Worm (Caenorhabditis elegans) whole organism, late embryonic: ENCODE measurements around the gene T01H3.2.

ENCODE experiments used
- C38D4.7 ChIP-seq: fragments of 200-800 bp; sonication (Bioruptor generic); optimal IDR thresholded peaks from 2 replicates; lab custom pipeline; 2018; ENCODE audit warnings: mild to moderate bottlenecking, missing genetic modification characterization, moderate library complexity, missing compliant biosample characterization
- K02D7.2 ChIP-seq: sonication (generic microtip); optimal IDR thresholded peaks from 2 replicates; lab custom pipeline; 2017; ENCODE audit warnings: mild to moderate bottlenecking, missing genetic modification characterization, missing compliant biosample characterization
- Y22D7AL.16 ChIP-seq: sonication (generic microtip); optimal IDR thresholded peaks from 2 replicates; lab custom pipeline; 2016; ENCODE audit warnings: missing genetic modification characterization, missing compliant biosample characterization
- ahr-1 ChIP-seq: sonication (generic microtip); optimal IDR thresholded peaks from 2 replicates; lab custom pipeline; 2016; ENCODE audit warnings: missing genetic modification characterization, missing compliant biosample characterization
- ama-1 ChIP-seq: fragments of 150-350 bp; optimal IDR thresholded peaks from 2 replicates; lab custom pipeline; 2014
- ceh-14 ChIP-seq: sonication (generic microtip); optimal IDR thresholded peaks from 2 replicates; lab custom pipeline; 2016; ENCODE audit warnings: missing genotype, missing genetic modification characterization, missing compliant biosample characterization
- ceh-18 ChIP-seq: sonication (generic microtip); optimal IDR thresholded peaks from 2 replicates; lab custom pipeline; 2016; ENCODE audit warnings: missing genetic modification characterization, missing compliant biosample characterization
- ceh-19 ChIP-seq: fragments of 200-800 bp; sonication (Bioruptor generic); optimal IDR thresholded peaks from 2 replicates; lab custom pipeline; 2018; ENCODE audit warnings: mild to moderate bottlenecking, missing genetic modification characterization, missing compliant biosample characterization
- ceh-31 ChIP-seq: sonication (generic microtip); optimal IDR thresholded peaks from 2 replicates; lab custom pipeline; 2016; ENCODE audit warnings: missing genetic modification characterization, missing compliant biosample characterization
- ceh-34 ChIP-seq: sonication (generic microtip); optimal IDR thresholded peaks from 2 replicates; lab custom pipeline; 2016; ENCODE audit warnings: mild to moderate bottlenecking, missing genetic modification characterization, missing compliant biosample characterization
- ceh-45 ChIP-seq: fragments of 200-800 bp; sonication (Bioruptor generic); IDR thresholded peaks from 2 replicates; pipeline ENCODE4 v1.3.6; 2022; ENCODE audit warnings: missing genetic modification reagents, missing genetic modification characterization, missing compliant biosample characterization
- ceh-6 ChIP-seq: fragments of 200-800 bp; sonication (Bioruptor generic); optimal IDR thresholded peaks from 2 replicates; lab custom pipeline; 2018; ENCODE audit warnings: mild to moderate bottlenecking, missing genetic modification characterization, missing compliant biosample characterization
- ceh-9 ChIP-seq: sonication (generic microtip); optimal IDR thresholded peaks from 2 replicates; lab custom pipeline; 2016; ENCODE audit warnings: mild to moderate bottlenecking, missing genetic modification characterization, inconsistent platforms, missing compliant biosample characterization
- che-1 ChIP-seq: sonication (generic microtip); optimal IDR thresholded peaks from 2 replicates; lab custom pipeline; 2016; ENCODE audit warnings: mild to moderate bottlenecking, missing genetic modification characterization, missing compliant biosample characterization
- dve-1 ChIP-seq: sonication (generic microtip); optimal IDR thresholded peaks from 2 replicates; lab custom pipeline; 2017; ENCODE audit warnings: antibody characterized with exemption, mild to moderate bottlenecking, missing genetic modification characterization, missing compliant biosample characterization
- elt-4 ChIP-seq: sonication (generic microtip); optimal IDR thresholded peaks from 2 replicates; lab custom pipeline; 2016; ENCODE audit warnings: missing genetic modification characterization, missing compliant biosample characterization
- eyg-1 ChIP-seq: sonication (generic microtip); optimal IDR thresholded peaks from 2 replicates; lab custom pipeline; 2016; ENCODE audit warnings: missing genotype, missing genetic modification characterization, missing compliant biosample characterization
- fkh-6 ChIP-seq: sonication (generic microtip); optimal IDR thresholded peaks from 2 replicates; lab custom pipeline; 2016; ENCODE audit warnings: missing genetic modification characterization, missing compliant biosample characterization
- hlh-13 ChIP-seq: fragments of 200-800 bp; sonication (Bioruptor generic); optimal IDR thresholded peaks from 2 replicates; lab custom pipeline; 2018; ENCODE audit warnings: mild to moderate bottlenecking, missing genetic modification characterization, missing compliant biosample characterization
- hlh-15 ChIP-seq: sonication (generic microtip); optimal IDR thresholded peaks from 2 replicates; lab custom pipeline; 2016; ENCODE audit warnings: missing genetic modification characterization, missing compliant biosample characterization
- hlh-30 ChIP-seq: sonication (generic microtip); optimal IDR thresholded peaks from 2 replicates; lab custom pipeline; 2017; ENCODE audit warnings: antibody characterized with exemption, missing genetic modification characterization, missing compliant biosample characterization; ENCODE audit not compliant: insufficient read depth
- hlh-6 ChIP-seq: sonication (generic microtip); optimal IDR thresholded peaks from 2 replicates; lab custom pipeline; 2016; ENCODE audit warnings: missing genotype, missing genetic modification characterization, missing compliant biosample characterization
- hlh-8 ChIP-seq: sonication (generic microtip); optimal IDR thresholded peaks from 2 replicates; lab custom pipeline; 2016; ENCODE audit warnings: missing genotype, missing genetic modification characterization, missing compliant biosample characterization
- lim-6 ChIP-seq: sonication (generic microtip); optimal IDR thresholded peaks from 2 replicates; lab custom pipeline; 2016; ENCODE audit warnings: missing genetic modification characterization, missing compliant biosample characterization
- lin-11 ChIP-seq: fragments of 200-800 bp; sonication (Bioruptor generic); optimal IDR thresholded peaks from 2 replicates; lab custom pipeline; 2018; ENCODE audit warnings: mild to moderate bottlenecking, missing genetic modification characterization, missing compliant biosample characterization
- npax-4 ChIP-seq: sonication (generic microtip); optimal IDR thresholded peaks from 2 replicates; lab custom pipeline; 2016; ENCODE audit warnings: missing genetic modification characterization, missing compliant biosample characterization
- pag-3 ChIP-seq: sonication (generic microtip); optimal IDR thresholded peaks from 2 replicates; lab custom pipeline; 2016; ENCODE audit warnings: missing compliant biosample characterization, missing genetic modification characterization, borderline replicate concordance
- pat-9 ChIP-seq: fragments of 200-800 bp; sonication (Bioruptor generic); optimal IDR thresholded peaks from 2 replicates; lab custom pipeline; 2018; ENCODE audit warnings: mild to moderate bottlenecking, missing genetic modification characterization, moderate library complexity, missing compliant biosample characterization
- pha-4 ChIP-seq: fragments of 150-350 bp; optimal IDR thresholded peaks from 2 replicates; lab custom pipeline; 2018; ENCODE audit warnings: missing biosample characterization, missing genetic modification reagents, missing genetic modification characterization
- ref-2 ChIP-seq: sonication (generic microtip); optimal IDR thresholded peaks from 2 replicates; lab custom pipeline; 2016; ENCODE audit warnings: missing genetic modification characterization, missing compliant biosample characterization
- rnt-1 ChIP-seq: sonication (generic microtip); optimal IDR thresholded peaks from 2 replicates; lab custom pipeline; 2016; ENCODE audit warnings: missing genetic modification characterization, missing compliant biosample characterization
- sdc-2 ChIP-seq: sonication (generic microtip); optimal IDR thresholded peaks from 2 replicates; lab custom pipeline; 2016; ENCODE audit warnings: missing genotype, missing genetic modification characterization, missing compliant biosample characterization
- sox-4 ChIP-seq: sonication (generic microtip); optimal IDR thresholded peaks from 2 replicates; lab custom pipeline; 2017; ENCODE audit warnings: mild to moderate bottlenecking, missing genetic modification characterization, inconsistent platforms, missing compliant biosample characterization
- unc-3 ChIP-seq, 2 experiments: fragments of 200-800 bp in 1 of 2; sonication (Bioruptor generic) in 1 of 2; sonication (generic microtip) in 1 of 2; conservative IDR thresholded peaks in 1 of 2; optimal IDR thresholded peaks in 1 of 2; 2 replicates each; pipeline versions ENCODE4 v1.3.6 to Lab custom; 2016 to 2022; ENCODE audit warnings: missing compliant biosample characterization in 2 of 2, missing genetic modification characterization in 2 of 2, missing genetic modification reagents in 1 of 2
- unc-42 ChIP-seq: sonication (generic microtip); optimal IDR thresholded peaks from 2 replicates; lab custom pipeline; 2016; ENCODE audit warnings: missing genotype, missing genetic modification characterization, missing compliant biosample characterization
- unc-55 ChIP-seq: sonication (generic microtip); optimal IDR thresholded peaks from 2 replicates; lab custom pipeline; 2017; ENCODE audit warnings: missing biosample characterization, missing genetic modification reagents, missing genetic modification characterization
- unc-86 ChIP-seq: sonication (generic microtip); optimal IDR thresholded peaks from 2 replicates; lab custom pipeline; 2016; ENCODE audit warnings: missing genetic modification characterization, missing compliant biosample characterization
- zip-5 ChIP-seq: sonication (generic microtip); optimal IDR thresholded peaks from 2 replicates; lab custom pipeline; 2016; ENCODE audit warnings: missing genetic modification characterization, missing compliant biosample characterization
- ztf-16 ChIP-seq: sonication (generic microtip); optimal IDR thresholded peaks from 2 replicates; lab custom pipeline; 2017; ENCODE audit warnings: missing genetic modification characterization, missing compliant biosample characterization

Gene T01H3.2

DNA sequence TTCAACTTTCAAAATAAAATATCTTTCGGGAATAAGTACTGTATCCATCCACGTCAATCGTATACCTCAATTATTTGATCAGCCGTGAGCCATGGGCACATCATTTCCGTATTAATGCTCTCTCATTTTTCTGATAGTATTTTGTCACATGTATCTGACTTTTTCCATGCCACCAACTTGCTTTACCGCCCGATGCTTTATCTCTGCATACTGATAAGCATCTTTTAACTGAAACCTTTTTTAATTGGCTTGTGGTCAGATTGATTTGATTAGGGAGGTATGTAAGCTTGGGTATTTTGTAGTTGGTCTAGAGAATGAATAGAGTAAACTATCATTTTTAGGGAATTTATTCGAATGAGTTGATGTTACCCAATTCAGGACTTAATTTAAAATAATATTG, 11.5 kb upstream of the T01H3.2 start:
- TF ChIP-seq lin-11 (tag; lab: Kevin White, UChicago) (no peak), ceh-45 (GFP tag; lab: Robert Waterston, UW) (no peak), ref-2 (tag; lab: Kevin White, UChicago) (no peak), ceh-14 (tag; lab: Kevin White, UChicago) (no peak), unc-55 (GFP tag; lab: Kevin White, UChicago) (no peak), eyg-1 (tag; lab: Kevin White, UChicago) (no peak), hlh-15 (tag; lab: Kevin White, UChicago) (no peak), C38D4.7 (GFP tag; lab: Kevin White, UChicago) (no peak), npax-4 (tag; lab: Kevin White, UChicago) (no peak), ahr-1 (no peak), dve-1 (tag; lab: Kevin White, UChicago) (no peak), elt-4 (tag; lab: Kevin White, UChicago) (no peak)
- TF ChIP-seq, all 69 proteins: peak for 0

DNA sequence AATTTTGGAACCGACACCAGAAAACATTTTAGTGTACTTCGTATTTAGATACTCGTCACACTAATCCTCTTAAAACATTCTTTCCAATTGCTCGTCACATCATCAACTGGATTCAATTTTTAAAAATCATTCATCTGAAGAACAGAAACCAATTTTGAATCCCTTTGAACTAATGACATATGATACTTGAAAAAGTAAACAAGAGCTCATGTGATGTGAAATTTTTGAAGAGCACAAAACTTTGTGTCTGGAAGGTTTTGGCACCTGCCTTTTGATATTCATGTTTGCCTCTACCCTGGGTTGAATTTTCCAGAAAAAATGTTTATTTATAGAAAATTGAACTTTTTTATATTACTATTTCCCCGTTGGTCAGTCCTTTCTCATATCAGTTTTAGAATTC, 11.0 kb upstream of the T01H3.2 start:
- TF ChIP-seq npax-4 (tag; lab: Kevin White, UChicago) (no peak), fkh-6 (tag; lab: Kevin White, UChicago) (no peak), pat-9 (tag; lab: Kevin White, UChicago) (no peak), ceh-34 (tag; lab: Kevin White, UChicago) (no peak), K02D7.2 (tag; lab: Kevin White, UChicago) (no peak), sdc-2 (tag; lab: Kevin White, UChicago) (no peak), hlh-13 (GFP tag; lab: Kevin White, UChicago) (no peak), hlh-30 (tag; lab: Kevin White, UChicago) (no peak), Y22D7AL.16 (tag; lab: Kevin White, UChicago) (no peak), pha-4 (tag; lab: Kevin White, UChicago) (no peak), hlh-6 (tag; lab: Kevin White, UChicago) (no peak), pag-3 (tag; lab: Kevin White, UChicago) (no peak), ceh-6 (no peak), ceh-9 (tag; lab: Kevin White, UChicago) (no peak), lim-6 (no peak), hlh-8 (tag; lab: Kevin White, UChicago) (no peak), ceh-31 (tag; lab: Kevin White, UChicago) (no peak), unc-42 (tag; lab: Kevin White, UChicago) (no peak), elt-4 (tag; lab: Kevin White, UChicago) (no peak)

ce11 chrII:7887295-7887694, 9.5 kb upstream of the T01H3.2 start:
- TF ChIP-seq unc-86 (tag; lab: Kevin White, UChicago) (no peak), sox-4 (tag; lab: Kevin White, UChicago) (no peak), ceh-6 (no peak), unc-42 (tag; lab: Kevin White, UChicago) (peak; percentile 16), ama-1 (no peak), hlh-13 (GFP tag; lab: Kevin White, UChicago) (no peak), rnt-1 (no peak), che-1 (no peak), Y22D7AL.16 (tag; lab: Kevin White, UChicago) (no peak), zip-5 (tag; lab: Kevin White, UChicago) (no peak), hlh-8 (tag; lab: Kevin White, UChicago) (no peak), ceh-9 (tag; lab: Kevin White, UChicago) (no peak), unc-55 (GFP tag; lab: Kevin White, UChicago) (peak; percentile 19), ceh-19 (no peak), unc-3 (GFP tag; conservative IDR thresholded peaks at IDR 0.05; lab: Robert Waterston, UW) (no peak), unc-3 (tag; optimal IDR thresholded peaks at IDR 0.05; lab: Kevin White, UChicago) (no peak), ceh-18 (tag; lab: Kevin White, UChicago) (no peak), ztf-16 (tag; lab: Kevin White, UChicago) (no peak)
